Fruit fly (Drosophila melanogaster): ENCODE data around the gene CG8300.

dm6 chrX:7063563-7063962, 41.1 kb upstream of the CG8300 start:
- TF ChIP-seq ttk (optimal IDR thresholded peaks at IDR 0.05) (no peak), insv (optimal IDR thresholded peaks at IDR 0.05) (no peak), psq (optimal IDR thresholded peaks at IDR 0.05) (no peak), h (optimal IDR thresholded peaks at IDR 0.05) (no peak), Sin3A (optimal IDR thresholded peaks at IDR 0.05) (no peak)

Measured in Kc167 (cell line).